Fruit fly (Drosophila melanogaster) whole organism, embryonic: Measurements from ENCODE around the gene SkpE.
A peak's percentile ranks its signal among the peaks of the same experiment; 100 is the strongest.

Experiments
- Bgb ChIP-seq: fragments of 200-800 bp; sonication (Bioruptor generic); IDR thresholded peaks from 2 replicates; pipeline ENCODE4 v1.3.6; 2022; ENCODE audit warnings: missing biosample characterization, missing genetic modification characterization; ENCODE audit not compliant: partially characterized antibody
- BtbVII ChIP-seq: fragments of 200-800 bp; sonication (Bioruptor generic); optimal IDR thresholded peaks from 3 replicates; lab custom pipeline; 2017; ENCODE audit warnings: missing biosample characterization, mild to moderate bottlenecking, missing genetic modification characterization
- CG11093 ChIP-seq: fragments of 200-800 bp; sonication (Bioruptor generic); IDR thresholded peaks from 3 replicates; pipeline ENCODE4 v1.3.6; 2022; ENCODE audit warnings: missing biosample characterization, missing genetic modification characterization
- CG12236 ChIP-seq: fragments of 200-800 bp; sonication (Bioruptor generic); optimal IDR thresholded peaks from 2 replicates; lab custom pipeline; 2016; ENCODE audit warnings: missing biosample characterization, missing genetic modification characterization
- CG12299 ChIP-seq: fragments of 200-800 bp; sonication (Bioruptor generic); optimal IDR thresholded peaks from 2 replicates; lab custom pipeline; 2018; ENCODE audit warnings: missing biosample characterization, mild to moderate bottlenecking, missing genetic modification characterization
- CG12391 ChIP-seq: fragments of 200-800 bp; sonication (Bioruptor generic); optimal IDR thresholded peaks from 3 replicates; lab custom pipeline; 2018; ENCODE audit warnings: missing biosample characterization, mild to moderate bottlenecking, missing genetic modification characterization, moderate library complexity
- CG12659 ChIP-seq: fragments of 200-800 bp; sonication (Bioruptor generic); optimal IDR thresholded peaks from 3 replicates; lab custom pipeline; 2017; ENCODE audit warnings: mild to moderate bottlenecking, missing biosample characterization, missing genetic modification reagents, missing genetic modification characterization
- CG13894 ChIP-seq: fragments of 200-800 bp; sonication (Bioruptor generic); optimal IDR thresholded peaks from 3 replicates; lab custom pipeline; 2018; ENCODE audit warnings: missing biosample characterization, mild to moderate bottlenecking, missing genetic modification characterization, moderate library complexity
- CG14710 ChIP-seq: fragments of 200-800 bp; sonication (Bioruptor generic); optimal IDR thresholded peaks from 3 replicates; lab custom pipeline; 2019; ENCODE audit warnings: missing biosample characterization, mild to moderate bottlenecking, missing genetic modification characterization, moderate library complexity
- CG1529 ChIP-seq: fragments of 200-800 bp; sonication (Bioruptor generic); optimal IDR thresholded peaks from 3 replicates; lab custom pipeline; 2018; ENCODE audit warnings: missing biosample characterization, missing genetic modification characterization
- CG15601 ChIP-seq: fragments of 200-800 bp; sonication (Bioruptor generic); optimal IDR thresholded peaks from 3 replicates; lab custom pipeline; 2019; ENCODE audit warnings: missing biosample characterization, mild to moderate bottlenecking, missing genetic modification characterization, moderate library complexity
- CG17829 ChIP-seq: fragments of 200-800 bp; optimal IDR thresholded peaks from 2 replicates; lab custom pipeline; 2019; ENCODE audit warnings: missing biosample characterization, mild to moderate bottlenecking, missing genetic modification characterization, moderate library complexity
- CG2199 ChIP-seq: fragments of 200-800 bp; sonication (Bioruptor generic); IDR thresholded peaks from 3 replicates; pipeline ENCODE4 v1.3.6; 2022; ENCODE audit warnings: missing biosample characterization, missing genetic modification characterization
- CG2875 ChIP-seq: fragments of 200-800 bp; sonication (Bioruptor generic); optimal IDR thresholded peaks from 2 replicates; lab custom pipeline; 2017; ENCODE audit warnings: missing biosample characterization, mild to moderate bottlenecking, missing genetic modification characterization, missing genetic modification reagents
- CG32532 ChIP-seq: fragments of 200-800 bp; sonication (Bioruptor generic); IDR thresholded peaks from 2 replicates; pipeline ENCODE4 v1.3.6; 2022; ENCODE audit warnings: missing biosample characterization, missing genetic modification characterization
- CG32767 ChIP-seq: fragments of 200-800 bp; sonication (Bioruptor generic); IDR thresholded peaks from 2 replicates; pipeline ENCODE4 v1.3.6; 2022; ENCODE audit warnings: missing biosample characterization, missing genetic modification characterization
- CG4707 ChIP-seq: fragments of 200-800 bp; sonication (Bioruptor generic); optimal IDR thresholded peaks from 2 replicates; lab custom pipeline; 2018; ENCODE audit warnings: missing biosample characterization, mild to moderate bottlenecking, missing genetic modification characterization, moderate library complexity
- CG5953 ChIP-seq: fragments of 200-800 bp; sonication (Bioruptor generic); IDR thresholded peaks from 2 replicates; pipeline ENCODE4 v1.3.6; 2022; ENCODE audit warnings: missing biosample characterization, missing genetic modification characterization
- CG6791 ChIP-seq: fragments of 200-800 bp; sonication (Bioruptor generic); IDR thresholded peaks from 3 replicates; pipeline ENCODE4 v1.3.6; 2022; ENCODE audit warnings: missing biosample characterization, missing genetic modification characterization; ENCODE audit not compliant: partially characterized antibody
- CG7963 ChIP-seq: fragments of 200-800 bp; sonication (Bioruptor generic); IDR thresholded peaks from 3 replicates; pipeline ENCODE4 v1.3.6; 2022; ENCODE audit warnings: missing biosample characterization, missing genetic modification characterization; ENCODE audit not compliant: partially characterized antibody
- CG8290 ChIP-seq, 3 experiments: fragments of 200-800 bp; sonication (Bioruptor generic); optimal IDR thresholded peaks; 2 replicates each; lab custom pipeline; 2016 to 2019; ENCODE audit warnings: missing biosample characterization in 3 of 3, missing genetic modification characterization in 3 of 3, mild to moderate bottlenecking in 2 of 3, moderate library complexity in 1 of 3
- CG8765 ChIP-seq: fragments of 200-800 bp; sonication (Bioruptor generic); IDR thresholded peaks from 2 replicates; pipeline ENCODE4 v1.3.6; 2022; ENCODE audit warnings: missing biosample characterization, missing genetic modification characterization
- CHES-1-like ChIP-seq: fragments of 200-800 bp; sonication (Bioruptor generic); optimal IDR thresholded peaks from 2 replicates; lab custom pipeline; 2016; ENCODE audit warnings: missing biosample characterization, missing genetic modification characterization
- D19B ChIP-seq: fragments of 200-800 bp; sonication (Bioruptor generic); optimal IDR thresholded peaks from 2 replicates; lab custom pipeline; 2017; ENCODE audit warnings: missing biosample characterization, mild to moderate bottlenecking, missing genetic modification characterization
- E2f1 ChIP-seq: fragments of 200-800 bp; sonication (Bioruptor generic); IDR thresholded peaks from 2 replicates; pipeline ENCODE4 v1.3.6; 2022; ENCODE audit warnings: missing biosample characterization, missing genetic modification characterization
- Ets97D ChIP-seq: fragments of 200-800 bp; sonication (Bioruptor generic); optimal IDR thresholded peaks from 3 replicates; lab custom pipeline; 2016; ENCODE audit warnings: missing biosample characterization, missing genetic modification characterization
- Fer1 ChIP-seq: fragments of 200-800 bp; sonication (Bioruptor generic); optimal IDR thresholded peaks from 2 replicates; lab custom pipeline; 2017; ENCODE audit warnings: missing biosample characterization, mild to moderate bottlenecking, missing genetic modification characterization
- Fer3 ChIP-seq: fragments of 200-800 bp; sonication (Bioruptor generic); optimal IDR thresholded peaks from 2 replicates; lab custom pipeline; 2018; ENCODE audit warnings: missing biosample characterization, mild to moderate bottlenecking, missing genetic modification characterization, moderate library complexity
- GATAe ChIP-seq: fragments of 200-800 bp; sonication (Bioruptor generic); conservative IDR thresholded peaks from 2 replicates; pipeline ENCODE4 v1.3.6; 2022; ENCODE audit warnings: missing biosample characterization, missing genetic modification characterization
- Hey ChIP-seq: fragments of 200-800 bp; sonication (Bioruptor generic); optimal IDR thresholded peaks from 3 replicates; lab custom pipeline; 2018; ENCODE audit warnings: missing biosample characterization, mild to moderate bottlenecking, missing genetic modification characterization
- Kr ChIP-seq: fragments of 200-800 bp; sonication (Bioruptor generic); optimal IDR thresholded peaks from 2 replicates; lab custom pipeline; 2017; ENCODE audit warnings: missing biosample characterization, mild to moderate bottlenecking, missing genetic modification characterization
- Optix ChIP-seq: fragments of 200-800 bp; sonication (Bioruptor generic); IDR thresholded peaks from 3 replicates; pipeline ENCODE4 v1.3.6; 2022; ENCODE audit warnings: missing biosample characterization, missing genetic modification characterization
- TFAM ChIP-seq: fragments of 200-800 bp; sonication (Bioruptor generic); optimal IDR thresholded peaks from 2 replicates; lab custom pipeline; 2017; ENCODE audit warnings: missing biosample characterization, missing genetic modification characterization, inconsistent platforms
- Taf1 ChIP-seq: fragments of 200-800 bp; sonication (Bioruptor generic); IDR thresholded peaks from 2 replicates; pipeline ENCODE4 v1.3.6; 2022; ENCODE audit warnings: missing biosample characterization, missing genetic modification characterization
- abd-A ChIP-seq: fragments of 200-800 bp; sonication (Bioruptor generic); optimal IDR thresholded peaks from 3 replicates; lab custom pipeline; 2019; ENCODE audit warnings: missing biosample characterization, mild to moderate bottlenecking, missing genetic modification characterization, moderate library complexity
- al ChIP-seq: fragments of 200-800 bp; sonication (Bioruptor generic); IDR thresholded peaks from 2 replicates; pipeline ENCODE4 v1.3.6; 2022; ENCODE audit warnings: missing biosample characterization, missing genetic modification characterization
- cg ChIP-seq: fragments of 200-800 bp; sonication (Bioruptor generic); optimal IDR thresholded peaks from 3 replicates; lab custom pipeline; 2019; ENCODE audit warnings: missing biosample characterization, mild to moderate bottlenecking, missing genetic modification characterization, moderate library complexity
- crol ChIP-seq: fragments of 200-800 bp; sonication (Bioruptor generic); IDR thresholded peaks from 2 replicates; pipeline ENCODE4 v1.3.6; 2022; ENCODE audit warnings: missing biosample characterization, missing genetic modification characterization
- emc ChIP-seq: fragments of 200-800 bp; sonication (Bioruptor generic); optimal IDR thresholded peaks from 2 replicates; lab custom pipeline; 2016; ENCODE audit warnings: missing biosample characterization, missing genetic modification characterization
- fu2 ChIP-seq: fragments of 200-800 bp; sonication (Bioruptor generic); optimal IDR thresholded peaks from 2 replicates; lab custom pipeline; 2016; ENCODE audit warnings: missing biosample characterization, missing genetic modification characterization
- gem ChIP-seq: fragments of 200-800 bp; sonication (Bioruptor generic); optimal IDR thresholded peaks from 2 replicates; lab custom pipeline; 2019; ENCODE audit warnings: missing biosample characterization, mild to moderate bottlenecking, missing genetic modification characterization, moderate library complexity
- insv ChIP-seq, 2 experiments: fragments of 200-800 bp; sonication (Bioruptor generic); optimal IDR thresholded peaks; 3 replicates each; lab custom pipeline; 2016 to 2018; ENCODE audit warnings: missing biosample characterization in 2 of 2, missing genetic modification characterization in 2 of 2
- kay ChIP-seq: fragments of 200-800 bp; sonication (Bioruptor generic); optimal IDR thresholded peaks from 2 replicates; lab custom pipeline; 2016; ENCODE audit warnings: missing biosample characterization, missing genetic modification characterization
- ken ChIP-seq: fragments of 200-800 bp; sonication (Bioruptor generic); IDR thresholded peaks from 3 replicates; pipeline ENCODE4 v1.3.6; 2022; ENCODE audit warnings: missing biosample characterization, missing genetic modification characterization
- lab ChIP-seq: fragments of 200-800 bp; sonication (Bioruptor generic); optimal IDR thresholded peaks from 3 replicates; lab custom pipeline; 2017; ENCODE audit warnings: missing biosample characterization, missing genetic modification characterization, mild to moderate bottlenecking, moderate library complexity, missing genetic modification reagents
- onecut ChIP-seq: fragments of 200-800 bp; sonication (Bioruptor generic); IDR thresholded peaks from 2 replicates; pipeline ENCODE4 v1.3.6; 2022; ENCODE audit warnings: missing biosample characterization, missing genetic modification characterization
- psq ChIP-seq: fragments of 200-800 bp; sonication (Bioruptor generic); optimal IDR thresholded peaks from 2 replicates; lab custom pipeline; 2017; ENCODE audit warnings: missing biosample characterization, missing genetic modification characterization
- sd ChIP-seq: fragments of 200-800 bp; sonication (Bioruptor generic); optimal IDR thresholded peaks from 3 replicates; lab custom pipeline; 2018; ENCODE audit warnings: missing biosample characterization, mild to moderate bottlenecking, missing genetic modification characterization, moderate library complexity
- sna ChIP-seq: fragments of 200-800 bp; sonication (Bioruptor generic); IDR thresholded peaks from 2 replicates; pipeline ENCODE4 v1.3.6; 2022; ENCODE audit warnings: missing biosample characterization, missing genetic modification characterization; ENCODE audit not compliant: partially characterized antibody
- sqz ChIP-seq: fragments of 200-800 bp; sonication (Bioruptor generic); optimal IDR thresholded peaks from 3 replicates; lab custom pipeline; 2018; ENCODE audit warnings: missing biosample characterization, mild to moderate bottlenecking, missing genetic modification characterization
- zen2 ChIP-seq: fragments of 200-800 bp; sonication (Bioruptor generic); IDR thresholded peaks from 3 replicates; pipeline ENCODE4 v1.3.6; 2022; ENCODE audit warnings: missing biosample characterization, missing genetic modification characterization; ENCODE audit not compliant: partially characterized antibody

SkpE gene

dm6 chrX:19792572-19792971, 31.3 kb downstream of the SkpE start:
- no peak for TF ChIP-seq sqz (GFP tag; lab: Kevin White, UChicago)
- no peak for TF ChIP-seq ken (GFP tag; lab: Robert Waterston, UW)
- TF ChIP-seq cg (GFP tag; lab: Kevin White, UChicago) = peak; percentile 26
- no peak for TF ChIP-seq CG7963 (GFP tag; lab: Robert Waterston, UW)
- TF ChIP-seq Taf1 (GFP tag; lab: Robert Waterston, UW) = no peak
- no peak for TF ChIP-seq gem
- no peak for TF ChIP-seq lab
- no peak for TF ChIP-seq GATAe (GFP tag; lab: Robert Waterston, UW)
- no peak for TF ChIP-seq Fer3 (tag; lab: Kevin White, UChicago)
- TF ChIP-seq CG5953 (GFP tag; lab: Robert Waterston, UW) = no peak
- TF ChIP-seq CG8765 (GFP tag; lab: Robert Waterston, UW) = no peak
- TF ChIP-seq CG14710 (tag; lab: Kevin White, UChicago) = no peak
- TF ChIP-seq abd-A (tag; lab: Kevin White, UChicago) = peak; percentile 95
- no peak for TF ChIP-seq al (GFP tag; lab: Robert Waterston, UW)
- no peak for TF ChIP-seq CG32532
- TF ChIP-seq kay (GFP tag; lab: Kevin White, UChicago) = no peak
- TF ChIP-seq Ets97D (GFP tag; lab: Kevin White, UChicago) = no peak
- TF ChIP-seq psq (GFP tag; lab: Kevin White, UChicago) = no peak
- TF ChIP-seq CG13894 (tag; lab: Kevin White, UChicago) = peak; percentile 40
- TF ChIP-seq CG8290 (GFP tag; optimal IDR thresholded peaks at IDR 0.05; lab: Kevin White, UChicago) = no peak
- peak in 1 of 2 experiments; percentile 16 for TF ChIP-seq CG8290 (tag; optimal IDR thresholded peaks at IDR 0.05; lab: Kevin White, UChicago)
- TF ChIP-seq CG2875 (GFP tag; lab: Kevin White, UChicago) = no peak
- TF ChIP-seq CG4707 (GFP tag; lab: Kevin White, UChicago) = no peak
- no peak for TF ChIP-seq Fer1 (GFP tag; lab: Kevin White, UChicago)
- no peak for TF ChIP-seq zen2 (GFP tag; lab: Robert Waterston, UW)
- TF ChIP-seq Optix (GFP tag; lab: Robert Waterston, UW) = no peak
- TF ChIP-seq CG12391 = no peak
- TF ChIP-seq D19B = no peak
- TF ChIP-seq CG12236 (GFP tag; lab: Kevin White, UChicago) = no peak
- TF ChIP-seq CG1529 = no peak
- TF ChIP-seq emc (GFP tag; lab: Kevin White, UChicago) = no peak
- TF ChIP-seq CG2199 (GFP tag; lab: Robert Waterston, UW) = no peak
- no peak for TF ChIP-seq CG15601
- TF ChIP-seq TFAM (GFP tag; lab: Kevin White, UChicago) = no peak
- no peak for TF ChIP-seq CG11093
- TF ChIP-seq CG32767 (GFP tag; lab: Robert Waterston, UW) = 0 out of 2 replicates have a peak, but pooled peaks have one; percentile 34
- TF ChIP-seq onecut (GFP tag; lab: Robert Waterston, UW) = no peak
- TF ChIP-seq Kr (GFP tag; lab: Kevin White, UChicago) = no peak
- TF ChIP-seq CG17829 (tag; lab: Kevin White, UChicago) = no peak
- TF ChIP-seq sd (tag; lab: Kevin White, UChicago) = peak; percentile 29
- peak; percentile 32 for TF ChIP-seq Hey (tag; lab: Kevin White, UChicago)
- no peak for TF ChIP-seq insv (GFP tag; optimal IDR thresholded peaks at IDR 0.05; lab: Kevin White, UChicago)
- TF ChIP-seq CG6791 = no peak
- TF ChIP-seq CHES-1-like (GFP tag; lab: Kevin White, UChicago) = no peak
- TF ChIP-seq Bgb (GFP tag; lab: Robert Waterston, UW) = 0 out of 2 replicates have a peak, but pooled peaks have one; percentile 9
- no peak for TF ChIP-seq fu2 (GFP tag; lab: Kevin White, UChicago)
- no peak for TF ChIP-seq CG12299 (tag; lab: Kevin White, UChicago)
- no peak for TF ChIP-seq CG12659 (GFP tag; lab: Kevin White, UChicago)
- no peak for TF ChIP-seq E2f1 (GFP tag; lab: Robert Waterston, UW)
- TF ChIP-seq crol (GFP tag; lab: Robert Waterston, UW) = peak; percentile 93
- no peak for TF ChIP-seq sna
- TF ChIP-seq BtbVII = no peak
